Fruit fly (Drosophila melanogaster) whole organism, embryonic: ENCODE measurements around the gene CG14883.
A peak's percentile ranks its signal among the peaks of the same experiment; 100 is the strongest.

Experiments used
- Atf-2 ChIP-seq: fragments of 200-800 bp; sonication (Bioruptor generic); optimal IDR thresholded peaks from 2 replicates; lab custom pipeline; 2016; ENCODE audit warnings: missing biosample characterization, missing genetic modification characterization
- CG10959 ChIP-seq: fragments of 200-800 bp; sonication (Bioruptor generic); IDR thresholded peaks from 2 replicates; pipeline ENCODE4 v1.3.6; 2022; ENCODE audit warnings: missing biosample characterization, missing genetic modification characterization
- CG11085 ChIP-seq: fragments of 200-800 bp; sonication (Bioruptor generic); IDR thresholded peaks from 2 replicates; pipeline ENCODE4 v1.3.6; 2022; ENCODE audit warnings: missing biosample characterization, missing genetic modification characterization
- CG11696 ChIP-seq: fragments of 200-800 bp; sonication (Bioruptor generic); IDR thresholded peaks from 2 replicates; pipeline ENCODE4 v1.3.6; 2022; ENCODE audit warnings: missing biosample characterization, missing genetic modification characterization
- CG12236 ChIP-seq: fragments of 200-800 bp; sonication (Bioruptor generic); optimal IDR thresholded peaks from 2 replicates; lab custom pipeline; 2016; ENCODE audit warnings: missing biosample characterization, missing genetic modification characterization
- CG12299 ChIP-seq: fragments of 200-800 bp; sonication (Bioruptor generic); optimal IDR thresholded peaks from 2 replicates; lab custom pipeline; 2018; ENCODE audit warnings: missing biosample characterization, mild to moderate bottlenecking, missing genetic modification characterization
- CG12942 ChIP-seq: fragments of 200-800 bp; sonication (Bioruptor generic); optimal IDR thresholded peaks from 3 replicates; lab custom pipeline; 2016; ENCODE audit warnings: missing biosample characterization, missing genetic modification characterization
- CG13424 ChIP-seq: fragments of 200-800 bp; sonication (Bioruptor generic); optimal IDR thresholded peaks from 2 replicates; lab custom pipeline; 2019; ENCODE audit warnings: missing biosample characterization, mild to moderate bottlenecking, missing genetic modification characterization, moderate library complexity
- CG13624 ChIP-seq: fragments of 200-800 bp; sonication (Bioruptor generic); optimal IDR thresholded peaks from 2 replicates; lab custom pipeline; 2016; ENCODE audit warnings: missing biosample characterization, missing genetic modification characterization
- CG13775 ChIP-seq: fragments of 200-800 bp; sonication (Bioruptor generic); optimal IDR thresholded peaks from 3 replicates; lab custom pipeline; 2017; ENCODE audit warnings: missing biosample characterization, mild to moderate bottlenecking, missing genetic modification characterization
- CG14710 ChIP-seq: fragments of 200-800 bp; sonication (Bioruptor generic); optimal IDR thresholded peaks from 3 replicates; lab custom pipeline; 2019; ENCODE audit warnings: missing biosample characterization, mild to moderate bottlenecking, missing genetic modification characterization, moderate library complexity
- CG15601 ChIP-seq: fragments of 200-800 bp; sonication (Bioruptor generic); optimal IDR thresholded peaks from 3 replicates; lab custom pipeline; 2019; ENCODE audit warnings: missing biosample characterization, mild to moderate bottlenecking, missing genetic modification characterization, moderate library complexity
- CG1603 ChIP-seq: fragments of 200-800 bp; sonication (Bioruptor generic); optimal IDR thresholded peaks from 2 replicates; lab custom pipeline; 2019; ENCODE audit warnings: missing biosample characterization, mild to moderate bottlenecking, missing genetic modification characterization, moderate library complexity
- CG17186 ChIP-seq: fragments of 200-800 bp; sonication (Bioruptor generic); optimal IDR thresholded peaks from 3 replicates; lab custom pipeline; 2017; ENCODE audit warnings: missing biosample characterization, missing genetic modification reagents, missing genetic modification characterization
- CG1792 ChIP-seq: fragments of 200-800 bp; sonication (Bioruptor generic); optimal IDR thresholded peaks from 2 replicates; lab custom pipeline; 2016; ENCODE audit warnings: missing biosample characterization, missing genetic modification characterization
- CG2129 ChIP-seq: fragments of 200-800 bp; sonication (Bioruptor generic); IDR thresholded peaks from 2 replicates; pipeline ENCODE4 v1.3.6; 2022; ENCODE audit warnings: missing biosample characterization, missing genetic modification characterization; ENCODE audit not compliant: partially characterized antibody
- CG2875 ChIP-seq: fragments of 200-800 bp; sonication (Bioruptor generic); optimal IDR thresholded peaks from 2 replicates; lab custom pipeline; 2017; ENCODE audit warnings: missing biosample characterization, mild to moderate bottlenecking, missing genetic modification characterization, missing genetic modification reagents
- CG30403 ChIP-seq: fragments of 200-800 bp; sonication (Bioruptor generic); optimal IDR thresholded peaks from 3 replicates; lab custom pipeline; 2016; ENCODE audit warnings: missing biosample characterization, missing genetic modification characterization
- CG31388 ChIP-seq: fragments of 200-800 bp; sonication (Bioruptor generic); optimal IDR thresholded peaks from 2 replicates; lab custom pipeline; 2016; ENCODE audit warnings: missing biosample characterization, missing genetic modification characterization
- CG33557 ChIP-seq: fragments of 200-800 bp; sonication (Bioruptor generic); optimal IDR thresholded peaks from 2 replicates; lab custom pipeline; 2019; ENCODE audit warnings: missing biosample characterization, mild to moderate bottlenecking, missing genetic modification characterization, moderate library complexity
- CG3838 ChIP-seq: fragments of 200-800 bp; sonication (Bioruptor generic); optimal IDR thresholded peaks from 3 replicates; lab custom pipeline; 2016; ENCODE audit warnings: missing biosample characterization, missing genetic modification characterization
- CG4282 ChIP-seq: fragments of 200-800 bp; sonication (Bioruptor generic); optimal IDR thresholded peaks from 2 replicates; lab custom pipeline; 2016; ENCODE audit warnings: missing biosample characterization, missing genetic modification characterization
- CG7786 ChIP-seq: fragments of 200-800 bp; sonication (Bioruptor generic); optimal IDR thresholded peaks from 2 replicates; lab custom pipeline; 2016; ENCODE audit warnings: missing biosample characterization, missing genetic modification characterization
- CG8924 ChIP-seq: fragments of 200-800 bp; optimal IDR thresholded peaks from 3 replicates; lab custom pipeline; 2019; ENCODE audit warnings: missing biosample characterization, mild to moderate bottlenecking, missing genetic modification characterization, moderate library complexity
- CG9932 ChIP-seq: fragments of 200-800 bp; sonication (Bioruptor generic); IDR thresholded peaks from 2 replicates; pipeline ENCODE4 v1.3.6; 2022; ENCODE audit warnings: missing biosample characterization, missing genetic modification characterization
- Chrac-16 ChIP-seq: fragments of 200-800 bp; sonication (Bioruptor generic); optimal IDR thresholded peaks from 3 replicates; lab custom pipeline; 2016; ENCODE audit warnings: missing biosample characterization, missing genetic modification characterization
- Dek ChIP-seq: fragments of 200-800 bp; sonication (Bioruptor generic); optimal IDR thresholded peaks from 3 replicates; lab custom pipeline; 2019; ENCODE audit warnings: missing biosample characterization, mild to moderate bottlenecking, missing genetic modification characterization, moderate library complexity
- Dfd ChIP-seq, 2 experiments: fragments of >200 bp; optimal IDR thresholded peaks; 2 replicates each; lab custom pipeline; 2017; ENCODE audit warnings: missing biosample characterization in 2 of 2, missing genetic modification characterization in 2 of 2
- ERR ChIP-seq: fragments of 200-800 bp; sonication (Bioruptor generic); optimal IDR thresholded peaks from 2 replicates; lab custom pipeline; 2016; ENCODE audit warnings: missing biosample characterization, missing genetic modification characterization
- Fer1 ChIP-seq: fragments of 200-800 bp; sonication (Bioruptor generic); optimal IDR thresholded peaks from 2 replicates; lab custom pipeline; 2017; ENCODE audit warnings: missing biosample characterization, mild to moderate bottlenecking, missing genetic modification characterization
- HLH3B ChIP-seq: fragments of 200-800 bp; sonication (Bioruptor generic); IDR thresholded peaks from 2 replicates; pipeline ENCODE4 v1.3.6; 2022; ENCODE audit warnings: missing biosample characterization, missing genetic modification characterization
- HmgZ ChIP-seq: fragments of 200-800 bp; sonication (Bioruptor generic); optimal IDR thresholded peaks from 2 replicates; lab custom pipeline; 2018; ENCODE audit warnings: missing biosample characterization, mild to moderate bottlenecking, missing genetic modification characterization
- Med ChIP-seq: fragments of 200-800 bp; sonication (Bioruptor generic); peaks from one replicate; lab custom pipeline; 2016; ENCODE audit warnings: missing biosample characterization, missing genetic modification characterization, mild to moderate bottlenecking, inconsistent platforms, moderate library complexity
- Mes4 ChIP-seq: fragments of 200-800 bp; sonication (Bioruptor generic); optimal IDR thresholded peaks from 2 replicates; lab custom pipeline; 2016; ENCODE audit warnings: missing biosample characterization, missing genetic modification characterization
- Oli ChIP-seq: fragments of 200-800 bp; sonication (Bioruptor generic); optimal IDR thresholded peaks from 2 replicates; lab custom pipeline; 2018; ENCODE audit warnings: missing biosample characterization, mild to moderate bottlenecking, missing genetic modification characterization, moderate library complexity
- Rx ChIP-seq: fragments of 200-800 bp; sonication (Bioruptor generic); IDR thresholded peaks from 2 replicates; pipeline ENCODE4 v1.3.6; 2022; ENCODE audit warnings: missing biosample characterization, missing genetic modification characterization
- Sry-β ChIP-seq: fragments of 200-800 bp; sonication (Bioruptor generic); optimal IDR thresholded peaks from 2 replicates; lab custom pipeline; 2018; ENCODE audit warnings: missing biosample characterization, mild to moderate bottlenecking, missing genetic modification characterization, moderate library complexity
- Sry-δ ChIP-seq: fragments of 200-800 bp; sonication (Bioruptor generic); optimal IDR thresholded peaks from 2 replicates; lab custom pipeline; 2016; ENCODE audit warnings: missing biosample characterization, missing genetic modification characterization
- Stat92E ChIP-seq, 3 experiments: fragments of >200 bp in 2 of 3; fragments of 200-800 bp in 1 of 3; sonication (Bioruptor generic) in 1 of 3; optimal IDR thresholded peaks; 2 replicates each; lab custom pipeline; 2017 to 2019; ENCODE audit warnings: missing biosample characterization in 3 of 3, missing genetic modification characterization in 3 of 3, mild to moderate bottlenecking in 1 of 3, moderate library complexity in 1 of 3
- TFAM ChIP-seq: fragments of 200-800 bp; sonication (Bioruptor generic); optimal IDR thresholded peaks from 2 replicates; lab custom pipeline; 2017; ENCODE audit warnings: missing biosample characterization, missing genetic modification characterization, inconsistent platforms
- ase ChIP-seq: fragments of 200-800 bp; sonication (Bioruptor generic); IDR thresholded peaks from 3 replicates; pipeline ENCODE4 v1.3.6; 2022; ENCODE audit warnings: missing biosample characterization, missing genetic modification characterization
- cg ChIP-seq: fragments of 200-800 bp; sonication (Bioruptor generic); optimal IDR thresholded peaks from 3 replicates; lab custom pipeline; 2019; ENCODE audit warnings: missing biosample characterization, mild to moderate bottlenecking, missing genetic modification characterization, moderate library complexity
- dysf ChIP-seq: fragments of 200-800 bp; sonication (Bioruptor generic); IDR thresholded peaks from 3 replicates; pipeline ENCODE4 v1.3.6; 2022; ENCODE audit warnings: missing biosample characterization, missing genetic modification characterization
- eve ChIP-seq, 2 experiments: fragments of >200 bp; optimal IDR thresholded peaks; 2 replicates each; lab custom pipeline; 2017; ENCODE audit warnings: missing biosample characterization in 2 of 2, missing genetic modification characterization in 2 of 2
- exex ChIP-seq: fragments of 200-800 bp; sonication (Bioruptor generic); optimal IDR thresholded peaks from 4 replicates; lab custom pipeline; 2018; ENCODE audit warnings: missing biosample characterization, mild to moderate bottlenecking, missing genetic modification characterization, moderate library complexity
- fd96Cb ChIP-seq: fragments of 200-800 bp; sonication (Bioruptor generic); optimal IDR thresholded peaks from 2 replicates; lab custom pipeline; 2018; ENCODE audit warnings: missing biosample characterization, mild to moderate bottlenecking, missing genetic modification characterization, moderate library complexity
- hth ChIP-seq: fragments of >200 bp; optimal IDR thresholded peaks from 2 replicates; lab custom pipeline; 2017; ENCODE audit warnings: inconsistent platforms
- peb ChIP-seq: fragments of 200-800 bp; sonication (Bioruptor generic); IDR thresholded peaks from 2 replicates; pipeline ENCODE4 v1.3.6; 2022; ENCODE audit warnings: missing biosample characterization, missing genetic modification characterization
- pfk ChIP-seq: fragments of 200-800 bp; sonication (Bioruptor generic); optimal IDR thresholded peaks from 2 replicates; lab custom pipeline; 2018; ENCODE audit warnings: missing biosample characterization, mild to moderate bottlenecking, missing genetic modification characterization, moderate library complexity
- row ChIP-seq: fragments of 200-800 bp; sonication (Bioruptor generic); IDR thresholded peaks from 3 replicates; pipeline ENCODE4 v1.3.6; 2022; ENCODE audit warnings: missing biosample characterization, missing genetic modification characterization
- salm ChIP-seq: fragments of 200-800 bp; sonication (Bioruptor generic); optimal IDR thresholded peaks from 2 replicates; lab custom pipeline; 2018; ENCODE audit warnings: missing biosample characterization, mild to moderate bottlenecking, missing genetic modification characterization
- tll ChIP-seq, 2 experiments: fragments of 200-800 bp in 1 of 2; fragments of >200 bp in 1 of 2; sonication (Bioruptor generic) in 1 of 2; optimal IDR thresholded peaks; 2 replicates each; lab custom pipeline; 2017 to 2019; ENCODE audit warnings: missing biosample characterization in 2 of 2, missing genetic modification characterization in 2 of 2, mild to moderate bottlenecking in 1 of 2, moderate library complexity in 1 of 2

The CG14883 gene

dm6 chr3R:16453597-16453996 lies 2.3 kb upstream of the CG14883 start, which contains the start of gene Pak3 (continued):
- TF ChIP-seq Rx (GFP tag; lab: Robert Waterston, UW) (no peak), Stat92E (GFP tag; optimal IDR thresholded peaks at IDR 0.05; lab: Kevin White, UChicago) (peak in 1 of 3 experiments; percentile 7), CG2875 (GFP tag; lab: Kevin White, UChicago) (no peak), salm (tag; lab: Kevin White, UChicago) (peak; percentile 10), CG9932 (peak; percentile 32; the same call in 1 of the 2 replicates), Atf-2 (no peak), exex (no peak), CG31388 (GFP tag; lab: Kevin White, UChicago) (no peak), Dfd (GFP tag; optimal IDR thresholded peaks at IDR 0.05; lab: Kevin White, UChicago) (no peak), CG13775 (GFP tag; lab: Kevin White, UChicago) (peak; percentile 46), CG13424 (tag; lab: Kevin White, UChicago) (no peak), CG15601 (tag; lab: Kevin White, UChicago) (no peak), CG12236 (GFP tag; lab: Kevin White, UChicago) (no peak), CG10959 (GFP tag; lab: Robert Waterston, UW) (no peak), CG1792 (GFP tag; lab: Kevin White, UChicago) (no peak), tll (GFP tag; optimal IDR thresholded peaks at IDR 0.05; lab: Kevin White, UChicago) (no peak), Dek (tag; lab: Kevin White, UChicago) (peak; percentile 31), Fer1 (GFP tag; lab: Kevin White, UChicago) (peak; percentile 19), CG8924 (tag; lab: Kevin White, UChicago) (peak; percentile 24), CG12942 (no peak), CG2129 (GFP tag; lab: Robert Waterston, UW) (no peak), CG13624 (no peak), hth (lab: Kevin White, UChicago) (no peak), dysf (GFP tag; lab: Robert Waterston, UW) (no peak), Mes4 (GFP tag; lab: Kevin White, UChicago) (no peak), CG11696 (GFP tag; lab: Robert Waterston, UW) (no peak), Chrac-16 (no peak), Sry-β (GFP tag; lab: Kevin White, UChicago) (no peak), CG14710 (tag; lab: Kevin White, UChicago) (peak; percentile 90), Med (peak; percentile 79), peb (GFP tag; lab: Robert Waterston, UW) (no peak), Oli (tag; lab: Kevin White, UChicago) (no peak), CG30403 (GFP tag; lab: Kevin White, UChicago) (no peak), Sry-δ (GFP tag; lab: Kevin White, UChicago) (peak; percentile 37), HLH3B (GFP tag; lab: Robert Waterston, UW) (no peak), ERR (GFP tag; lab: Kevin White, UChicago) (no peak), CG33557 (GFP tag; lab: Kevin White, UChicago) (no peak), CG17186 (GFP tag; lab: Kevin White, UChicago) (no peak), CG11085 (no peak), CG12299 (no peak), fd96Cb (tag; lab: Kevin White, UChicago) (no peak), CG7786 (no peak), pfk (GFP tag; lab: Kevin White, UChicago) (no peak), CG3838 (no peak), CG4282 (no peak), TFAM (no peak), cg (GFP tag; lab: Kevin White, UChicago) (no peak), ase (GFP tag; lab: Robert Waterston, UW) (no peak), row (GFP tag; lab: Robert Waterston, UW) (peak; percentile 51; the same call in 1 of the 3 replicates), eve (GFP tag; optimal IDR thresholded peaks at IDR 0.05; lab: Kevin White, UChicago) (no peak), CG1603 (tag; lab: Kevin White, UChicago) (peak; percentile 54), HmgZ (tag; lab: Kevin White, UChicago) (peak; percentile 42)
